Worm (Caenorhabditis elegans) whole organism, late embryonic: Measurements from ENCODE around the gene gldi-6.

Source experiments
- ahr-1 ChIP-seq: sonication (generic microtip); optimal IDR thresholded peaks from 2 replicates; lab custom pipeline; 2016; ENCODE audit warnings: missing genetic modification characterization, missing compliant biosample characterization
- ceh-45 ChIP-seq: fragments of 200-800 bp; sonication (Bioruptor generic); IDR thresholded peaks from 2 replicates; pipeline ENCODE4 v1.3.6; 2022; ENCODE audit warnings: missing genetic modification reagents, missing genetic modification characterization, missing compliant biosample characterization

gldi-6 gene

DNA sequence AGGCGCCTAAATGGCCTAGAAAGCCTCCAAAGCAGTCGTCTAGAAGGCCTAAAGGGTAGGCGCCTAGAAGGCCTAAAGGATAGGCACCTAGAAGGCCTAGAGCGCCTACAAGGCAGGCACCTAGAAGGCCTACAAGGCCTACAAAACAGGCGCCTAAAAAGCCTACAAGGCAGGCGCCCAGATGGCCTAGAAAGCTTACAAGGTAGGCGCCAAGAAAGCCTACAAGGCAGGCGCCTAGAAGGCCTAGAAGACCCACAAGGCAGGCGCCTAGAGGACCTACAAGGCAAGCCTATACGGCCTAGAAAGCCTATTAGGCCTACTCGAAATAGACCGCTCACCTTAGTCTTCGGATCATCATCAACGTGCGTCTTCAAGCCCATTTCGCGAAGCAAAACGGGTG, 55.3 kb downstream of the gldi-6 start:
- TF ChIP-seq ceh-45, result 0 out of 2 replicates have a peak, but pooled peaks have one; percentile 6
- no peak for TF ChIP-seq ahr-1 (tag; lab: Kevin White, UChicago)
